Worm (Caenorhabditis elegans) whole organism, early embryonic: ENCODE measurements around the gene elo-7.

Experiments used
- B0310.2 ChIP-seq: sonication (generic microtip); optimal IDR thresholded peaks from 2 replicates; lab custom pipeline; 2016; ENCODE audit warnings: mild to moderate bottlenecking, missing genetic modification characterization, missing compliant biosample characterization
- aly-1 ChIP-seq: sonication (generic microtip); optimal IDR thresholded peaks from 2 replicates; lab custom pipeline; 2016; ENCODE audit warnings: missing genetic modification characterization, missing compliant biosample characterization
- ama-1 ChIP-seq: fragments of 150-350 bp; optimal IDR thresholded peaks from 2 replicates; lab custom pipeline; 2014
- ceh-13 ChIP-seq: fragments of 200-800 bp; sonication (Bioruptor generic); optimal IDR thresholded peaks from 2 replicates; lab custom pipeline; 2018; ENCODE audit warnings: mild to moderate bottlenecking, missing genetic modification characterization, missing compliant biosample characterization
- ceh-36 ChIP-seq: sonication (generic microtip); optimal IDR thresholded peaks from 2 replicates; lab custom pipeline; 2016; ENCODE audit warnings: missing genetic modification characterization, inconsistent platforms, missing compliant biosample characterization
- ets-7 ChIP-seq: sonication (generic microtip); optimal IDR thresholded peaks from 2 replicates; lab custom pipeline; 2016; ENCODE audit warnings: missing genotype, missing genetic modification characterization, missing compliant biosample characterization
- flt-1 ChIP-seq: fragments of 200-800 bp; sonication (Bioruptor generic); IDR thresholded peaks from 2 replicates; pipeline ENCODE4 v1.3.6; 2022; ENCODE audit warnings: missing genetic modification characterization, missing compliant biosample characterization
- hnd-1 ChIP-seq: sonication (generic microtip); optimal IDR thresholded peaks from 2 replicates; lab custom pipeline; 2016; ENCODE audit warnings: missing genetic modification characterization, missing compliant biosample characterization
- pes-1 ChIP-seq: fragments of 200-800 bp; sonication (Bioruptor generic); IDR thresholded peaks from 2 replicates; pipeline ENCODE4 v1.3.6; 2022; ENCODE audit warnings: missing genetic modification reagents, missing genetic modification characterization, missing compliant biosample characterization
- tbx-37 ChIP-seq: fragments of 200-800 bp; sonication (Bioruptor generic); conservative IDR thresholded peaks from 2 replicates; pipeline ENCODE4 v1.3.6; 2022; ENCODE audit warnings: missing genetic modification reagents, missing genetic modification characterization, missing compliant biosample characterization
- tra-4 ChIP-seq: sonication (generic microtip); optimal IDR thresholded peaks from 2 replicates; lab custom pipeline; 2017; ENCODE audit warnings: missing genetic modification characterization, missing compliant biosample characterization

DNA sequence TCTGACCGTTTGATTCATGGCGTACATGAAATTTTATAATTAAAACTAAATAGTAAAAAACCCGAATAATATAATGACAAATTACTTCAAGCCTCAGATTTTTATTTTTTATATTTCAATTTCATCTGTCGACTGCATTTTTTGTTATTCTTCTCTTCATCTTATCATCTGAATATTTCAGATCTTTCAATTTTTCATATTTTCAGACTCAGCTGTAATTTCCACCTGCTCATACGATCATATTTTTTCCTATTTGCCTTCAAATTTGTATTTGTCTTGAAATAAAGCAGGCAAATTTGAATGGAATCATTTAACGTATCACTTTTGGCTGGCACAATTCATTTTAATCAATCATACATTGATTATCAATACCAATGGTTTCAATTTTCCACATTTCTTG, 31.7 kb upstream of the elo-7 start, which contains the start of gene sru-4:
- TF ChIP-seq ceh-36 (tag; lab: Kevin White, UChicago): no peak
- no peak for TF ChIP-seq ets-7 (tag; lab: Kevin White, UChicago)
- no peak for TF ChIP-seq tra-4 (tag; lab: Kevin White, UChicago)
- TF ChIP-seq hnd-1: no peak
- TF ChIP-seq tbx-37: no peak
- TF ChIP-seq ama-1: no peak
- TF ChIP-seq B0310.2 (tag; lab: Kevin White, UChicago): no peak
- TF ChIP-seq aly-1 (tag; lab: Kevin White, UChicago): no peak
- no peak for TF ChIP-seq pes-1 (GFP tag; lab: Robert Waterston, UW)
- no peak for TF ChIP-seq flt-1 (GFP tag; lab: Robert Waterston, UW)
- no peak for TF ChIP-seq ceh-13 (GFP tag; lab: Kevin White, UChicago)
